Worm (Caenorhabditis elegans) whole organism, young adult: ENCODE measurements around the gene Y57A10C.9.
A peak's percentile ranks its signal among the peaks of the same experiment; 100 is the strongest.

ENCODE experiments used
- B0035.1 ChIP-seq: sonication (generic microtip); optimal IDR thresholded peaks from 2 replicates; lab custom pipeline; 2016; ENCODE audit warnings: missing genetic modification characterization, mild to moderate bottlenecking, missing compliant biosample characterization, missing genotype, missing genetic modification reagents
- B0336.3 ChIP-seq: fragments of 200-800 bp; sonication (Bioruptor generic); IDR thresholded peaks from 2 replicates; pipeline ENCODE4 v1.3.6; 2022; ENCODE audit warnings: missing genetic modification characterization, missing compliant biosample characterization
- C06A6.2 ChIP-seq: fragments of 200-800 bp; sonication (Bioruptor generic); conservative IDR thresholded peaks from 2 replicates; pipeline ENCODE4 v1.3.6; 2022; ENCODE audit warnings: missing genetic modification characterization, missing compliant biosample characterization
- F10E7.11 ChIP-seq: sonication (generic microtip); optimal IDR thresholded peaks from 2 replicates; lab custom pipeline; 2017; ENCODE audit warnings: mild to moderate bottlenecking, missing genetic modification characterization, moderate library complexity, missing compliant biosample characterization
- F23B12.7 ChIP-seq: sonication (generic microtip); optimal IDR thresholded peaks from 2 replicates; lab custom pipeline; 2017; ENCODE audit warnings: missing genetic modification characterization, mild to moderate bottlenecking, missing compliant biosample characterization, antibody characterized with exemption, moderate library complexity; ENCODE audit not compliant: insufficient read depth
- F33H1.4 ChIP-seq: fragments of 200-800 bp; sonication (Bioruptor generic); IDR thresholded peaks from 2 replicates; pipeline ENCODE4 v1.3.6; 2022; ENCODE audit warnings: missing genetic modification reagents, missing genetic modification characterization, missing compliant biosample characterization
- F37B4.10 ChIP-seq: fragments of 200-800 bp; sonication (Bioruptor generic); IDR thresholded peaks from 2 replicates; pipeline ENCODE4 v1.3.6; 2022; ENCODE audit warnings: missing genetic modification characterization, missing compliant biosample characterization
- F55B11.4 ChIP-seq: sonication (generic microtip); optimal IDR thresholded peaks from 2 replicates; lab custom pipeline; 2016; ENCODE audit warnings: missing compliant biosample characterization, missing genetic modification characterization, borderline replicate concordance; ENCODE audit not compliant: insufficient read depth
- Y53F4B.3 ChIP-seq: fragments of 200-800 bp; sonication (Bioruptor generic); IDR thresholded peaks from 2 replicates; pipeline ENCODE4 v1.3.6; 2022; ENCODE audit warnings: missing genetic modification reagents, missing genetic modification characterization, missing compliant biosample characterization
- Y53G8AR.9 ChIP-seq: fragments of 200-800 bp; sonication (Bioruptor generic); conservative IDR thresholded peaks from 2 replicates; pipeline ENCODE4 v1.3.6; 2022; ENCODE audit warnings: missing genetic modification reagents, missing genetic modification characterization, missing compliant biosample characterization
- aptf-2 ChIP-seq: fragments of 200-800 bp; sonication (Bioruptor generic); conservative IDR thresholded peaks from 2 replicates; pipeline ENCODE4 v1.3.6; 2022; ENCODE audit warnings: missing genetic modification reagents, missing genetic modification characterization, missing compliant biosample characterization
- aptf-3 ChIP-seq: fragments of 200-800 bp; sonication (Bioruptor generic); IDR thresholded peaks from 2 replicates; pipeline ENCODE4 v1.3.6; 2022; ENCODE audit warnings: missing genetic modification characterization, missing compliant biosample characterization
- attf-6 ChIP-seq: fragments of 200-800 bp; sonication (Bioruptor generic); IDR thresholded peaks from 2 replicates; pipeline ENCODE4 v1.3.6; 2022; ENCODE audit warnings: missing genetic modification reagents, missing genetic modification characterization, missing compliant biosample characterization
- bed-1 ChIP-seq: fragments of 200-800 bp; sonication (Bioruptor generic); IDR thresholded peaks from 2 replicates; pipeline ENCODE4 v1.3.6; 2022; ENCODE audit warnings: missing genetic modification reagents, missing genetic modification characterization, missing compliant biosample characterization
- bed-2 ChIP-seq: fragments of 200-800 bp; sonication (Bioruptor generic); IDR thresholded peaks from 2 replicates; pipeline ENCODE4 v1.3.6; 2022; ENCODE audit warnings: missing genetic modification reagents, missing genetic modification characterization, missing compliant biosample characterization
- ccch-3 ChIP-seq: fragments of 200-800 bp; sonication (Bioruptor generic); optimal IDR thresholded peaks from 2 replicates; lab custom pipeline; 2018; ENCODE audit warnings: mild to moderate bottlenecking, missing genetic modification characterization, missing compliant biosample characterization
- cebp-1 ChIP-seq, 2 experiments: fragments of 200-800 bp in 1 of 2; sonication (Bioruptor generic) in 1 of 2; sonication (generic microtip) in 1 of 2; IDR thresholded peaks in 1 of 2; optimal IDR thresholded peaks in 1 of 2; 2 replicates each; pipeline versions ENCODE4 v1.3.6 to Lab custom; 2017 to 2022; ENCODE audit warnings: missing compliant biosample characterization in 2 of 2, missing genetic modification characterization in 2 of 2, mild to moderate bottlenecking in 1 of 2, missing genetic modification reagents in 1 of 2, moderate library complexity in 1 of 2
- cebp-2 ChIP-seq: fragments of 200-800 bp; sonication (Bioruptor generic); IDR thresholded peaks from 2 replicates; pipeline ENCODE4 v1.3.6; 2022; ENCODE audit warnings: missing genetic modification characterization, missing compliant biosample characterization
- ceh-27 ChIP-seq: fragments of 200-800 bp; sonication (Bioruptor generic); optimal IDR thresholded peaks from 2 replicates; lab custom pipeline; 2018; ENCODE audit warnings: mild to moderate bottlenecking, missing genetic modification characterization, moderate library complexity, missing compliant biosample characterization
- ceh-40 ChIP-seq: fragments of 200-800 bp; sonication (Bioruptor generic); IDR thresholded peaks from 2 replicates; pipeline ENCODE4 v1.3.6; 2022; ENCODE audit warnings: missing genetic modification characterization, missing compliant biosample characterization
- ceh-58 ChIP-seq: fragments of 200-800 bp; sonication (Bioruptor generic); IDR thresholded peaks from 2 replicates; pipeline ENCODE4 v1.3.6; 2022; ENCODE audit warnings: missing genetic modification characterization, missing compliant biosample characterization
- ceh-79 ChIP-seq: sonication (generic microtip); optimal IDR thresholded peaks from 2 replicates; lab custom pipeline; 2017; ENCODE audit warnings: mild to moderate bottlenecking, missing genetic modification characterization, missing compliant biosample characterization
- ceh-91 ChIP-seq: fragments of 200-800 bp; sonication (Bioruptor generic); IDR thresholded peaks from 2 replicates; pipeline ENCODE4 v1.3.6; 2022; ENCODE audit warnings: missing genetic modification reagents, missing genetic modification characterization, missing compliant biosample characterization
- chd-7 ChIP-seq: sonication (generic microtip); optimal IDR thresholded peaks from 2 replicates; lab custom pipeline; 2016; ENCODE audit warnings: mild to moderate bottlenecking, missing genetic modification characterization, moderate library complexity, missing compliant biosample characterization
- dox-1 ChIP-seq: fragments of 200-800 bp; sonication (Bioruptor generic); IDR thresholded peaks from 2 replicates; pipeline ENCODE4 v1.3.6; 2022; ENCODE audit warnings: missing genetic modification reagents, missing genetic modification characterization, missing compliant biosample characterization
- efl-1 ChIP-seq: fragments of 150-350 bp; optimal IDR thresholded peaks from 2 replicates; lab custom pipeline; 2014; ENCODE audit warnings: missing biosample characterization, missing genetic modification reagents, missing genetic modification characterization
- ekl-4 ChIP-seq: fragments of 200-800 bp; sonication (Bioruptor generic); IDR thresholded peaks from 2 replicates; pipeline ENCODE4 v1.3.6; 2022; ENCODE audit warnings: missing genetic modification reagents, missing genetic modification characterization, missing compliant biosample characterization
- gei-17 ChIP-seq: fragments of 200-800 bp; sonication (Bioruptor generic); optimal IDR thresholded peaks from 2 replicates; lab custom pipeline; 2018; ENCODE audit warnings: mild to moderate bottlenecking, missing genetic modification characterization, missing compliant biosample characterization
- hmg-1.2 ChIP-seq: fragments of 200-800 bp; sonication (Bioruptor generic); IDR thresholded peaks from 2 replicates; pipeline ENCODE4 v1.3.6; 2022; ENCODE audit warnings: missing genetic modification reagents, missing genetic modification characterization, missing compliant biosample characterization
- hmg-20 ChIP-seq: fragments of 200-800 bp; sonication (Bioruptor generic); IDR thresholded peaks from 2 replicates; pipeline ENCODE4 v1.3.6; 2022; ENCODE audit warnings: missing genetic modification reagents, missing genetic modification characterization, missing compliant biosample characterization
- hrde-1 ChIP-seq: sonication (generic microtip); optimal IDR thresholded peaks from 2 replicates; lab custom pipeline; 2016; ENCODE audit warnings: missing genetic modification characterization, mild to moderate bottlenecking, missing compliant biosample characterization, moderate library complexity, missing genotype, missing genetic modification reagents, borderline replicate concordance
- lin-26 ChIP-seq: fragments of 200-800 bp; sonication (Bioruptor generic); IDR thresholded peaks from 2 replicates; pipeline ENCODE4 v1.3.6; 2022; ENCODE audit warnings: missing genetic modification reagents, missing genetic modification characterization, missing compliant biosample characterization
- madf-10 ChIP-seq: sonication (generic microtip); optimal IDR thresholded peaks from 2 replicates; lab custom pipeline; 2016; ENCODE audit warnings: mild to moderate bottlenecking, missing genetic modification characterization, missing compliant biosample characterization
- madf-8 ChIP-seq: fragments of 200-800 bp; sonication (Bioruptor generic); conservative IDR thresholded peaks from 2 replicates; pipeline ENCODE4 v1.3.6; 2022; ENCODE audit warnings: missing genetic modification reagents, missing genetic modification characterization, missing compliant biosample characterization
- nfya-1 ChIP-seq: sonication (generic microtip); optimal IDR thresholded peaks from 2 replicates; lab custom pipeline; 2017; ENCODE audit warnings: antibody characterized with exemption, missing compliant biosample characterization, missing genetic modification characterization, borderline replicate concordance; ENCODE audit not compliant: insufficient read depth
- nfya-2 ChIP-seq: fragments of 200-800 bp; sonication (Bioruptor generic); IDR thresholded peaks from 2 replicates; pipeline ENCODE4 v1.3.6; 2022; ENCODE audit warnings: missing genetic modification reagents, missing genetic modification characterization, missing compliant biosample characterization
- nhr-120 ChIP-seq: fragments of 200-800 bp; sonication (Bioruptor generic); IDR thresholded peaks from 2 replicates; pipeline ENCODE4 v1.3.6; 2022; ENCODE audit warnings: missing genetic modification characterization, missing compliant biosample characterization
- repo-1 ChIP-seq: sonication (generic microtip); optimal IDR thresholded peaks from 2 replicates; lab custom pipeline; 2017; ENCODE audit warnings: mild to moderate bottlenecking, missing genetic modification characterization, missing compliant biosample characterization
- rpc-1 ChIP-seq, 2 experiments: fragments of 150-350 bp in 1 of 2; sonication (generic microtip) in 1 of 2; optimal IDR thresholded peaks; 2 replicates each; lab custom pipeline; 2014 to 2018; ENCODE audit warnings: missing biosample characterization in 1 of 2, missing genetic modification characterization in 1 of 2, missing genetic modification reagents in 1 of 2, missing genotype in 1 of 2
- snpc-4 ChIP-seq, 5 experiments: fragments of 150-350 bp in 1 of 5; sonication (generic microtip) in 4 of 5; optimal IDR thresholded peaks; 2 replicates each; lab custom pipeline; 2014 to 2018; ENCODE audit warnings: missing genetic modification characterization in 5 of 5, missing biosample characterization in 3 of 5, antibody characterized with exemption in 2 of 5, mild to moderate bottlenecking in 2 of 5, missing compliant biosample characterization in 2 of 5, missing genotype in 2 of 5, moderate library complexity in 2 of 5, missing genetic modification reagents in 1 of 5
- tbp1 ChIP-seq: fragments of 200-800 bp; sonication (Bioruptor generic); optimal IDR thresholded peaks from 2 replicates; lab custom pipeline; 2018; ENCODE audit warnings: mild to moderate bottlenecking, missing genetic modification characterization, missing compliant biosample characterization
- tbx-9 ChIP-seq: sonication (generic microtip); optimal IDR thresholded peaks from 2 replicates; lab custom pipeline; 2016; ENCODE audit warnings: borderline replicate concordance, missing genetic modification characterization, inconsistent platforms, missing compliant biosample characterization
- zfh-2 ChIP-seq: fragments of 200-800 bp; sonication (Bioruptor generic); conservative IDR thresholded peaks from 2 replicates; pipeline ENCODE4 v1.3.6; 2022; ENCODE audit warnings: missing genetic modification reagents, missing genetic modification characterization, missing compliant biosample characterization
- zim-3 ChIP-seq: sonication (generic microtip); optimal IDR thresholded peaks from 2 replicates; lab custom pipeline; 2017; ENCODE audit warnings: mild to moderate bottlenecking, missing genetic modification characterization, moderate library complexity, missing compliant biosample characterization
- ztf-22 ChIP-seq: fragments of 200-800 bp; sonication (Bioruptor generic); optimal IDR thresholded peaks from 2 replicates; lab custom pipeline; 2018; ENCODE audit warnings: mild to moderate bottlenecking, missing genetic modification characterization, moderate library complexity, missing compliant biosample characterization
- ztf-3 ChIP-seq: fragments of 200-800 bp; sonication (Bioruptor generic); optimal IDR thresholded peaks from 2 replicates; lab custom pipeline; 2018; ENCODE audit warnings: mild to moderate bottlenecking, missing genetic modification characterization, missing compliant biosample characterization

Y57A10C.9 gene

DNA sequence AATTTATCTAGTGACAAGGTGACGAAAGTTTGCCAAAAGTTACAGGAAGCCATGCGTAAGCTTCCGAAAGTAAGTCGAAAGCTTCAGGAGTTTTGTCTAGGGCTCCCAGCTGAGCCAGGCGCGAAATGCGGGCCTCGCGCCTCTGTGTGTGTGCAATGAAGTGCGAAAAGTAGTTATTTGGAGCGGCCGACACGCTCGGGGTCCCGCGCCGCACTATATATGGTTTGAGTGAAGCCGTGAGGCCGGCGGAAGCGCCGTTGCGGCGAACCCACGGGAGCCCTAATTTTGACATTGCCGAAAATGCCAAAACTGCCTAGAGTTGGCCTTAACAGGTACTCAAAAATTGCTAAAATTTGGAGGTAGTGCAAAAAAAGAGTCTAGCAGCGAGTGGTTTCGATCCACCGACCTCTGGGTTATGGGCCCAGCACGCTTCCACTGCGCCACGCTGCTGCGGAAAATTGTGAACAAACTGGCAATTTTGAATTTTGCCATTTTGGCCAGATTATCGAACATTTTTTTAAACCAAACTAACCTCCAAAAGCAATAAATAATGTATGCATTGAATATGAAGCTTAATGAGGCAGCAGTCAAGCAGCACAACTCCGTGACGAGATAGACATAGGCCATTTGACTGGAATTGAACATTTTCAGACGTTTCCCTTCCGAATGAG, 3.0 kb downstream of the Y57A10C.9 start:
- TF ChIP-seq ceh-91 (no peak; the same call in 1 of the 2 replicates), ceh-27 (GFP tag; lab: Kevin White, UChicago) (no peak), tbp1 (GFP tag; lab: Kevin White, UChicago) (peak; percentile 87), F37B4.10 (no peak), ceh-58 (no peak), F23B12.7 (tag; lab: Kevin White, UChicago) (peak; percentile 22), ceh-40 (GFP tag; lab: Robert Waterston, UW) (no peak), rpc-1 (optimal IDR thresholded peaks at IDR 0.05; lab: Kevin White, UChicago) (peak; percentile 62), rpc-1 (tag; optimal IDR thresholded peaks at IDR 0.05; lab: Kevin White, UChicago) (peak; percentile 75), snpc-4 (GFP tag; optimal IDR thresholded peaks at IDR 0.05; lab: Kevin White, UChicago) (no peak), snpc-4 (tag; optimal IDR thresholded peaks at IDR 0.05; lab: Kevin White, UChicago) (peak in 2 of 4 experiments; percentile 36 to 75), cebp-1 (GFP tag; IDR thresholded peaks at IDR 0.05; lab: Robert Waterston, UW) (no peak), cebp-1 (tag; optimal IDR thresholded peaks at IDR 0.05; lab: Kevin White, UChicago) (no peak), Y53G8AR.9 (GFP tag; lab: Robert Waterston, UW) (no peak), repo-1 (tag; lab: Kevin White, UChicago) (no peak), madf-8 (GFP tag; lab: Robert Waterston, UW) (no peak), nhr-120 (0 out of 2 replicates have a peak, but pooled peaks have one; percentile 11), ztf-22 (no peak), F10E7.11 (tag; lab: Kevin White, UChicago) (no peak), B0336.3 (GFP tag; lab: Robert Waterston, UW) (no peak), hmg-20 (GFP tag; lab: Robert Waterston, UW) (no peak), hrde-1 (tag; lab: Kevin White, UChicago) (no peak), C06A6.2 (GFP tag; lab: Robert Waterston, UW) (no peak), dox-1 (GFP tag; lab: Robert Waterston, UW) (peak; percentile 26; the same call in 1 of the 2 replicates), bed-1 (GFP tag; lab: Robert Waterston, UW) (no peak), cebp-2 (GFP tag; lab: Robert Waterston, UW) (no peak), zim-3 (peak; percentile 1), aptf-3 (no peak), chd-7 (tag; lab: Kevin White, UChicago) (no peak), F33H1.4 (GFP tag; lab: Robert Waterston, UW) (peak; percentile 22; the same call in 1 of the 2 replicates), zfh-2 (GFP tag; lab: Robert Waterston, UW) (peak; percentile 81), attf-6 (GFP tag; lab: Robert Waterston, UW) (no peak), ekl-4 (GFP tag; lab: Robert Waterston, UW) (no peak), tbx-9 (no peak), ceh-79 (tag; lab: Kevin White, UChicago) (no peak), ztf-3 (GFP tag; lab: Kevin White, UChicago) (no peak), ccch-3 (GFP tag; lab: Kevin White, UChicago) (no peak), B0035.1 (tag; lab: Kevin White, UChicago) (no peak), aptf-2 (GFP tag; lab: Robert Waterston, UW) (no peak), lin-26 (GFP tag; lab: Robert Waterston, UW) (peak; percentile 65; the same call in 1 of the 2 replicates), gei-17 (GFP tag; lab: Kevin White, UChicago) (no peak), hmg-1.2 (GFP tag; lab: Robert Waterston, UW) (peak; percentile 23; the same call in 1 of the 2 replicates), bed-2 (GFP tag; lab: Robert Waterston, UW) (no peak), F55B11.4 (tag; lab: Kevin White, UChicago) (no peak), efl-1 (no peak), nfya-2 (GFP tag; lab: Robert Waterston, UW) (no peak), madf-10 (tag; lab: Kevin White, UChicago) (no peak), Y53F4B.3 (GFP tag; lab: Robert Waterston, UW) (no peak), nfya-1 (tag; lab: Kevin White, UChicago) (no peak)
